Worm (Caenorhabditis elegans): ENCODE data around the gene T08H10.3.

The T08H10.3 gene

DNA sequence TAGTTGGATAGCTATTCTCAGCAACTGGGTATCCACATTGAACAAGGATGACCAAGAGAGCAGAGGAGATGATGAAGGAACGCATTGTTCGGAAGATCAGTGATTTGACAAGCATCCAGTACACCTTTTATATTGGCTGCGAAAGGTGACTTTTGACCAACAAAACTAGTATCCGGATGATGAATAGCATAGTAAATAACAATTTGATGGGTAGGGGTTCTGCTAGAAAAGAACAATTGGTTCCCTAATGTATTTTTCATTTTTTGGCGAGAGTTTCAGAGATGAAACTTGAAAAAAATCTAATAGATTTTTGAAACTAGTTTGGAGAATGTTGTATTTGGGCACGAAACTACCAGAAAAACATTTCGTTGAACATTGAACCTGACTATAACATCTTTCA is 43.0 kb upstream of the T08H10.3 start, which contains the start of gene Y47D7A.11:
TSS of gene Y47D7A.11 (minus strand) at position 101 of the 400 bp plus-strand sequence.
- no peak for TF ChIP-seq fos-1 (tag; optimal IDR thresholded peaks at IDR 0.05)
- no peak for TF ChIP-seq sem-4 (tag; optimal IDR thresholded peaks at IDR 0.05)
- TF ChIP-seq ztf-1 (GFP tag; conservative IDR thresholded peaks at IDR 0.05), result no peak
- TF ChIP-seq lin-13 (GFP tag; optimal IDR thresholded peaks at IDR 0.05), result no peak
- no peak for TF ChIP-seq Y55F3AM.14 (GFP tag; optimal IDR thresholded peaks at IDR 0.05)

- TF ChIP-seq sem-4 (tag; optimal IDR thresholded peaks at IDR 0.05) (no peak), sma-3 (GFP tag; optimal IDR thresholded peaks at IDR 0.05) (no peak), skn-1 (tag; optimal IDR thresholded peaks at IDR 0.05) (no peak), lin-11 (tag; optimal IDR thresholded peaks at IDR 0.05) (no peak), ama-1 (optimal IDR thresholded peaks at IDR 0.05) (no peak), unc-55 (GFP tag; optimal IDR thresholded peaks at IDR 0.05) (no peak), lin-39 (tag; optimal IDR thresholded peaks at IDR 0.05) (no peak), zag-1 (tag; optimal IDR thresholded peaks at IDR 0.05) (no peak), ceh-82 (tag; optimal IDR thresholded peaks at IDR 0.05) (no peak), unc-62 (GFP tag; optimal IDR thresholded peaks at IDR 0.05) (no peak), Y55F3AM.14 (GFP tag; optimal IDR thresholded peaks at IDR 0.05) (no peak), F13H6.1 (tag; optimal IDR thresholded peaks at IDR 0.05) (no peak), fos-1 (tag; optimal IDR thresholded peaks at IDR 0.05) (no peak), nhr-10 (tag; optimal IDR thresholded peaks at IDR 0.05) (no peak), nhr-21 (tag; optimal IDR thresholded peaks at IDR 0.05) (no peak), lsy-2 (tag; optimal IDR thresholded peaks at IDR 0.05) (no peak), ZK546.5 (tag; optimal IDR thresholded peaks at IDR 0.05) (no peak), ztf-11 (tag; optimal IDR thresholded peaks at IDR 0.05) (no peak), mbf-1 (tag; optimal IDR thresholded peaks at IDR 0.05) (no peak), elt-1 (tag; optimal IDR thresholded peaks at IDR 0.05) (no peak)
Observed at ce11 chrV:4429576-4429975, 41.6 kb upstream of the T08H10.3 start, which contains the start of gene Y47D7A.12. Gene Y47D7A.12, minus strand, starts transcription at chrV:4429676.

DNA sequence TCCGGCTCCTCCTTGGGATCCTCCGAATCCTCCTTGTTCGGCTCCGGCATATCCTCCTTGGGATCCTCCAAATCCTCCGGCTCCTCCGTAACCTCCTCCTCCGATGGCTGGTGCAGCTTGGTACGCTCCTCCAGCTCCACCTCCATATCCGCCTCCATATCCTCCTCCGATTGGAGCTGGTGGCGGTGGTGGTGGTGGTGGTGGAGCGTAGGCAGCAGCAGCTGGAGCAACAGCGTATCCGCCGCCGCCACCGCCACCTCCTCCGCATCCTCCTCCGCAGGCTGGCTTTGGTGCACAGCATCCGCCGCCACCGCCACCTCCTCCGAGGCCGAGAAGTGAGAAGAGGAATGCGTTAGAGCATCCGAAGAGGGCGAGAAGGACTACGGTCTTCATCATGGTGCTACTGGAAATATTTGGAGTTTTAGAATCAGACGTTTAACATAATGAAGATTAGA is 38.4 kb upstream of the T08H10.3 start, which contains the start of gene Y47D7A.15:
TSS of gene Y47D7A.15 (minus strand) at position 405 of the 455 bp plus-strand sequence.
- TF ChIP-seq ama-1 (optimal IDR thresholded peaks at IDR 0.05), result no peak
- no peak for TF ChIP-seq lin-13 (GFP tag; optimal IDR thresholded peaks at IDR 0.05)
- no peak for TF ChIP-seq nhr-6 (tag; optimal IDR thresholded peaks at IDR 0.05)
- no peak for TF ChIP-seq nhr-237 (tag; optimal IDR thresholded peaks at IDR 0.05)
- no peak for TF ChIP-seq lsy-2 (tag; optimal IDR thresholded peaks at IDR 0.05)
- TF ChIP-seq nhr-10 (tag; optimal IDR thresholded peaks at IDR 0.05), result no peak
- no peak for TF ChIP-seq lin-11 (tag; optimal IDR thresholded peaks at IDR 0.05)
- TF ChIP-seq unc-62 (GFP tag; optimal IDR thresholded peaks at IDR 0.05), result no peak
- TF ChIP-seq ceh-82 (tag; optimal IDR thresholded peaks at IDR 0.05), result no peak

DNA sequence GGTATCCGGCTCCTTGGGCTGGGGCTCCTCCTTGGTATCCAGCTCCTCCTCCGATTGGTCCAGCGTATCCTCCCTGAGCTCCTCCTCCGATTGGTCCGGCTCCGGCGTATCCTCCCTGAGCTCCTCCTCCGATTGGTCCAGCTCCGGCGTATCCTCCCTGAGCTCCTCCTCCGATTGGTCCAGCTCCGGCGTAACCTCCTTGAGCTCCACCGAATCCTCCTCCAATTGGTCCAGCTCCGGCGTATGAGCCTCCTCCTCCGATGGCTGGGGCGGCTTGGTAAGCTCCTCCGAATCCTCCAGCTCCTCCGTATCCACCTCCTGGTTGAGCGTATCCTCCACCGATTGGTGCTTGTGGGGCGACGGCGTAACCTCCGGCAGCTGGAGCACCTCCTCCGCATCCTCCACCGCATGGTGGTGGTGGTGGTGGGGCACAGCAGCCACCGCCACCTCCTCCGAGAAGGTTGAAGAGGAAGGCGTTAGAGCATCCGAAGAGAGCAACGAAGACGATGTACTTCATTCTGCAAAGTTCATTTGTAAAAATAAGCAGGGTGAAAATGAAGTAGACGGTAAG is 35.7 kb upstream of the T08H10.3 start, which contains the start of gene Y47D7A.13:
TSS of gene Y47D7A.13 (minus strand) at position 517 of the 571 bp plus-strand sequence.
- TF ChIP-seq F13H6.1 (tag; optimal IDR thresholded peaks at IDR 0.05) (no peak), aly-2 (tag; optimal IDR thresholded peaks at IDR 0.05) (no peak), sma-3 (GFP tag; optimal IDR thresholded peaks at IDR 0.05) (no peak), nhr-23 (tag; optimal IDR thresholded peaks at IDR 0.05) (no peak), peb-1 (tag; optimal IDR thresholded peaks at IDR 0.05) (no peak), unc-39 (tag; optimal IDR thresholded peaks at IDR 0.05) (no peak), lin-39 (tag; optimal IDR thresholded peaks at IDR 0.05) (no peak), nhr-12 (tag; optimal IDR thresholded peaks at IDR 0.05) (no peak), ztf-4 (tag; optimal IDR thresholded peaks at IDR 0.05) (no peak), mab-5 (tag; optimal IDR thresholded peaks at IDR 0.05) (no peak), skn-1 (tag; optimal IDR thresholded peaks at IDR 0.05) (no peak), nhr-25 (tag; optimal IDR thresholded peaks at IDR 0.05) (no peak), ztf-1 (GFP tag; conservative IDR thresholded peaks at IDR 0.05) (no peak), ceh-82 (tag; optimal IDR thresholded peaks at IDR 0.05) (no peak), ztf-11 (tag; optimal IDR thresholded peaks at IDR 0.05) (no peak), elt-1 (tag; optimal IDR thresholded peaks at IDR 0.05) (no peak), Y55F3AM.14 (GFP tag; optimal IDR thresholded peaks at IDR 0.05) (no peak), nhr-6 (tag; optimal IDR thresholded peaks at IDR 0.05) (no peak), sem-4 (tag; optimal IDR thresholded peaks at IDR 0.05) (no peak), lin-11 (tag; optimal IDR thresholded peaks at IDR 0.05) (no peak)

- TF ChIP-seq Y55F3AM.14 (GFP tag; optimal IDR thresholded peaks at IDR 0.05), result no peak
- TF ChIP-seq nhr-25 (tag; optimal IDR thresholded peaks at IDR 0.05), result peak; percentile 17
- TF ChIP-seq egl-27 (tag; optimal IDR thresholded peaks at IDR 0.05), result no peak
- peak; percentile 61 for TF ChIP-seq blmp-1 (tag; optimal IDR thresholded peaks at IDR 0.05; ENCODE audit: insufficient read depth)
- no peak for TF ChIP-seq unc-55 (GFP tag; optimal IDR thresholded peaks at IDR 0.05)
Observed at ce11 chrV:4437215-4437614, 34.0 kb upstream of the T08H10.3 start.
